Fruit fly (Drosophila melanogaster) whole organism, prepupa: ENCODE data around the gene Edc3.

Experiments used
- Blimp-1 ChIP-seq: fragments of 200-800 bp; sonication (Bioruptor generic); optimal IDR thresholded peaks from 3 replicates; lab custom pipeline; 2017; ENCODE audit warnings: missing biosample characterization, missing genetic modification characterization, mild to moderate bottlenecking, moderate library complexity, missing genetic modification reagents
- CG10631 ChIP-seq: fragments of 200-800 bp; sonication (Bioruptor generic); optimal IDR thresholded peaks from 2 replicates; lab custom pipeline; 2016; ENCODE audit warnings: missing biosample characterization, missing genetic modification characterization
- CG10669 ChIP-seq: fragments of 200-800 bp; sonication (Bioruptor generic); optimal IDR thresholded peaks from 3 replicates; lab custom pipeline; 2018; ENCODE audit warnings: missing biosample characterization, mild to moderate bottlenecking, missing genetic modification characterization, moderate library complexity
- CG11902 ChIP-seq: fragments of 200-800 bp; sonication (Bioruptor generic); optimal IDR thresholded peaks from 3 replicates; lab custom pipeline; 2016; ENCODE audit warnings: missing biosample characterization, missing genetic modification characterization
- CG15336 ChIP-seq: fragments of 200-800 bp; sonication (Bioruptor generic); IDR thresholded peaks from 2 replicates; pipeline ENCODE4 v1.3.6; 2022; ENCODE audit warnings: missing biosample characterization, missing genetic modification characterization
- CG3032 ChIP-seq: fragments of 200-800 bp; optimal IDR thresholded peaks from 2 replicates; lab custom pipeline; 2019; ENCODE audit warnings: missing biosample characterization, mild to moderate bottlenecking, missing genetic modification characterization, moderate library complexity
- CG31627 ChIP-seq: fragments of 200-800 bp; sonication (Bioruptor generic); optimal IDR thresholded peaks from 3 replicates; lab custom pipeline; 2016; ENCODE audit warnings: missing biosample characterization, missing genetic modification characterization
- CG32006 ChIP-seq: fragments of 200-800 bp; sonication (Bioruptor generic); optimal IDR thresholded peaks from 3 replicates; lab custom pipeline; 2017; ENCODE audit warnings: missing biosample characterization, mild to moderate bottlenecking, missing genetic modification characterization
- CG34406 ChIP-seq: fragments of 200-800 bp; sonication (Bioruptor generic); optimal IDR thresholded peaks from 3 replicates; lab custom pipeline; 2016; ENCODE audit warnings: missing biosample characterization, missing genetic modification characterization
- CG3919 ChIP-seq: fragments of 200-800 bp; sonication (Bioruptor generic); optimal IDR thresholded peaks from 3 replicates; lab custom pipeline; 2016; ENCODE audit warnings: missing biosample characterization, missing genetic modification characterization
- CG4318 ChIP-seq: fragments of 200-800 bp; sonication (Bioruptor generic); optimal IDR thresholded peaks from 3 replicates; lab custom pipeline; 2017; ENCODE audit warnings: missing biosample characterization, mild to moderate bottlenecking, missing genetic modification characterization
- CG6163 ChIP-seq: fragments of 200-800 bp; sonication (Bioruptor generic); IDR thresholded peaks from 3 replicates; pipeline ENCODE4 v1.3.6; 2022; ENCODE audit warnings: missing biosample characterization, missing genetic modification characterization
- CG6792 ChIP-seq: fragments of 200-800 bp; sonication (Bioruptor generic); optimal IDR thresholded peaks from 3 replicates; lab custom pipeline; 2016; ENCODE audit warnings: missing biosample characterization, missing genetic modification characterization
- CG6808 ChIP-seq: fragments of 200-800 bp; sonication (Bioruptor generic); optimal IDR thresholded peaks from 3 replicates; lab custom pipeline; 2017; ENCODE audit warnings: missing biosample characterization, missing genetic modification characterization, mild to moderate bottlenecking, moderate library complexity, missing genetic modification reagents
- CG6854 ChIP-seq: fragments of 200-800 bp; sonication (Bioruptor generic); optimal IDR thresholded peaks from 2 replicates; lab custom pipeline; 2017; ENCODE audit warnings: missing biosample characterization, mild to moderate bottlenecking, missing genetic modification characterization
- CG7368 ChIP-seq: fragments of 200-800 bp; sonication (Bioruptor generic); optimal IDR thresholded peaks from 3 replicates; lab custom pipeline; 2016; ENCODE audit warnings: missing biosample characterization, missing genetic modification characterization
- CG8319 ChIP-seq: fragments of 200-800 bp; sonication (Bioruptor generic); optimal IDR thresholded peaks from 3 replicates; lab custom pipeline; 2016; ENCODE audit warnings: missing biosample characterization, missing genetic modification characterization
- CG8632 ChIP-seq: fragments of 200-800 bp; sonication (Bioruptor generic); optimal IDR thresholded peaks from 3 replicates; lab custom pipeline; 2016; ENCODE audit warnings: missing biosample characterization, missing genetic modification characterization
- Eip78C ChIP-seq: fragments of 200-800 bp; sonication (Bioruptor generic); peaks from one replicate; lab custom pipeline; 2016; ENCODE audit warnings: missing biosample characterization, missing genetic modification characterization
- Eip93F ChIP-seq: fragments of 200-800 bp; sonication (Bioruptor generic); optimal IDR thresholded peaks from 2 replicates; lab custom pipeline; 2016; ENCODE audit warnings: missing biosample characterization, mild to moderate bottlenecking, missing genetic modification characterization
- Gug ChIP-seq: fragments of 200-800 bp; sonication (Bioruptor generic); IDR thresholded peaks from 2 replicates; pipeline ENCODE4 v1.3.6; 2022; ENCODE audit warnings: missing biosample characterization, missing genetic modification characterization
- Hr38 ChIP-seq: sonication (Bioruptor generic); optimal IDR thresholded peaks from 2 replicates; lab custom pipeline; 2016; ENCODE audit warnings: missing biosample characterization, missing genetic modification characterization
- Hr39 ChIP-seq: fragments of 200-800 bp; sonication (Bioruptor generic); optimal IDR thresholded peaks from 2 replicates; lab custom pipeline; 2016; ENCODE audit warnings: missing biosample characterization, missing genetic modification characterization
- Hr4 ChIP-seq: fragments of 200-800 bp; sonication (Bioruptor generic); optimal IDR thresholded peaks from 3 replicates; lab custom pipeline; 2016; ENCODE audit warnings: missing biosample characterization, missing genetic modification characterization
- Lpt ChIP-seq: fragments of 200-800 bp; sonication (Bioruptor generic); optimal IDR thresholded peaks from 3 replicates; lab custom pipeline; 2016; ENCODE audit warnings: missing biosample characterization, missing genetic modification characterization
- Met ChIP-seq: fragments of 200-800 bp; sonication (Bioruptor generic); optimal IDR thresholded peaks from 3 replicates; lab custom pipeline; 2016; ENCODE audit warnings: missing biosample characterization, missing genetic modification characterization
- Smox ChIP-seq: fragments of 200-800 bp; sonication (Bioruptor generic); optimal IDR thresholded peaks from 3 replicates; lab custom pipeline; 2016; ENCODE audit warnings: missing biosample characterization, missing genetic modification characterization
- Sox14 ChIP-seq: fragments of 200-800 bp; sonication (Bioruptor generic); optimal IDR thresholded peaks from 3 replicates; lab custom pipeline; 2016; ENCODE audit warnings: missing biosample characterization, missing genetic modification characterization
- achi ChIP-seq: fragments of 200-800 bp; sonication (Bioruptor generic); optimal IDR thresholded peaks from 3 replicates; lab custom pipeline; 2016; ENCODE audit warnings: missing biosample characterization, missing genetic modification characterization
- acj6 ChIP-seq: fragments of 200-800 bp; sonication (Bioruptor generic); optimal IDR thresholded peaks from 3 replicates; lab custom pipeline; 2016; ENCODE audit warnings: missing biosample characterization, missing genetic modification characterization
- cyc ChIP-seq: fragments of 200-800 bp; sonication (Bioruptor generic); optimal IDR thresholded peaks from 3 replicates; lab custom pipeline; 2016; ENCODE audit warnings: missing biosample characterization, missing genetic modification characterization
- dac ChIP-seq: fragments of 200-800 bp; sonication (Bioruptor generic); optimal IDR thresholded peaks from 2 replicates; lab custom pipeline; 2017; ENCODE audit warnings: missing biosample characterization, mild to moderate bottlenecking, missing genetic modification characterization
- dsx ChIP-seq: fragments of 200-800 bp; optimal IDR thresholded peaks from 3 replicates; lab custom pipeline; 2019; ENCODE audit warnings: missing biosample characterization, mild to moderate bottlenecking, missing genetic modification characterization, moderate library complexity; ENCODE audit not compliant: poor library complexity, severe bottlenecking
- eg ChIP-seq: fragments of 200-800 bp; sonication (Bioruptor generic); IDR thresholded peaks from 3 replicates; pipeline ENCODE4 v1.3.6; 2022; ENCODE audit warnings: missing biosample characterization, missing genetic modification characterization
- esn ChIP-seq: fragments of 200-800 bp; sonication (Bioruptor generic); optimal IDR thresholded peaks from 2 replicates; lab custom pipeline; 2016; ENCODE audit warnings: missing biosample characterization, mild to moderate bottlenecking, missing genetic modification characterization, moderate library complexity
- fd85E ChIP-seq: fragments of 200-800 bp; sonication (Bioruptor generic); optimal IDR thresholded peaks from 3 replicates; lab custom pipeline; 2016; ENCODE audit warnings: missing biosample characterization, missing genetic modification characterization
- fkh ChIP-seq: fragments of 200-800 bp; sonication (Bioruptor generic); optimal IDR thresholded peaks from 3 replicates; lab custom pipeline; 2017; ENCODE audit warnings: missing biosample characterization, mild to moderate bottlenecking, missing genetic modification characterization, moderate library complexity
- net ChIP-seq: fragments of 200-800 bp; sonication (Bioruptor generic); optimal IDR thresholded peaks from 3 replicates; lab custom pipeline; 2016; ENCODE audit warnings: missing biosample characterization, missing genetic modification characterization
- pdm3 ChIP-seq: fragments of 200-800 bp; sonication (Bioruptor generic); optimal IDR thresholded peaks from 3 replicates; lab custom pipeline; 2016; ENCODE audit warnings: missing biosample characterization, missing genetic modification characterization
- salr ChIP-seq, 2 experiments: fragments of 200-800 bp; sonication (Bioruptor generic); optimal IDR thresholded peaks; 3 replicates each; lab custom pipeline; 2016 to 2018; ENCODE audit warnings: missing biosample characterization in 2 of 2, missing genetic modification characterization in 2 of 2, mild to moderate bottlenecking in 1 of 2
- topi ChIP-seq: fragments of 200-800 bp; sonication (Bioruptor generic); optimal IDR thresholded peaks from 3 replicates; lab custom pipeline; 2016; ENCODE audit warnings: missing biosample characterization, missing genetic modification characterization
- vri ChIP-seq: fragments of 200-800 bp; sonication (Bioruptor generic); optimal IDR thresholded peaks from 3 replicates; lab custom pipeline; 2016; ENCODE audit warnings: missing biosample characterization, mild to moderate bottlenecking, missing genetic modification characterization

The Edc3 gene

DNA sequence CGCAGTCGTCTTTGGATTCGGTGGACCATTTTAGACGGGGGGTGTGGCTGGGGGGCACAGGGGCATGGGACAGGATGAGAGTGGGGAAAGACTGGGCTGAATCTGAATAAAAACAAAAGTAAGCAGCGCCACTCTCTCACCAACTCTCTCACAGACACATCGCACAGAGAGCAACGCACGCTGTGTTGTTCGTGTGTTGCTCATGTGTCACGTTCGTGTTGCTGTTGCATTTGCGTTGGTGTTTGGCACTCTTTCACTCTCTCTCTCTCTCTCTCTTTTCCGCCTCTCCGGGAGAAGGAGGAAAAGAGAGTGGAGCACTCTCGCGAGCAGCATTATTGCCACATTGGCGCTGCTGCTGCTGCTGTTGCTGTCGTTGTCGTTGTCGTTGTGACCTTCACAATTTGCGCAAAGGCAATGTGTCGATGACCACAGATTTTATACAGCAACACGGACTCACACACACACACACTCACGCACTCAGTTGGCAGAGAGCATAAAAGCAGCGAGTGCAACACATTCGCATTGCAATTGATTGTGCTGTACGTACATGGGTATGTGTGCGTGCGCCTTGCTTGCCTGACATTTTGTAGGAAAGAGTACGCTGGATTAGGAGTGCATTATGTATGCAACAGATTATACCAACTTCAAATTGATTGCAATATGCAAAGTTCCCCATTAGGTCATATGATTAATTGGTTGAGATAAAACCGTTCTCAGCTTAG, 34.0 kb upstream of the Edc3 start (continued):
- TF ChIP-seq CG34406 (GFP tag; lab: Kevin White, UChicago), result no peak
- no peak for TF ChIP-seq Gug (GFP tag; lab: Robert Waterston, UW)
- no peak for TF ChIP-seq dac
- peak; percentile 37 for TF ChIP-seq CG3919 (GFP tag; lab: Kevin White, UChicago)
- no peak for TF ChIP-seq achi (GFP tag; lab: Kevin White, UChicago)
- no peak for TF ChIP-seq Hr38
- TF ChIP-seq eg (GFP tag; lab: Robert Waterston, UW), result peak; percentile 63; the same call in 1 of the 3 replicates
- peak; percentile 56 for TF ChIP-seq Eip93F (GFP tag; lab: Kevin White, UChicago)
- peak; percentile 85 for TF ChIP-seq Eip78C
- TF ChIP-seq fd85E (GFP tag; lab: Kevin White, UChicago), result peak; percentile 10
- no peak for TF ChIP-seq topi (GFP tag; lab: Kevin White, UChicago)
- TF ChIP-seq CG8319 (GFP tag; lab: Kevin White, UChicago), result no peak
- peak; percentile 23 for TF ChIP-seq Sox14 (GFP tag; lab: Kevin White, UChicago)
- peak; percentile 24 for TF ChIP-seq Hr39 (GFP tag; lab: Kevin White, UChicago)
- TF ChIP-seq CG8632 (GFP tag; lab: Kevin White, UChicago), result no peak
- TF ChIP-seq vri (GFP tag; lab: Kevin White, UChicago), result peak; percentile 85
- no peak for TF ChIP-seq CG3032
- TF ChIP-seq CG6163 (GFP tag; lab: Robert Waterston, UW), result peak; percentile 52; the same call in 2 of the 3 replicates
- TF ChIP-seq CG10669 (GFP tag; lab: Kevin White, UChicago), result no peak
- TF ChIP-seq CG15336 (GFP tag; lab: Robert Waterston, UW), result peak; percentile 67
- TF ChIP-seq Met (GFP tag; lab: Kevin White, UChicago), result peak; percentile 42
- TF ChIP-seq CG6854 (GFP tag; lab: Kevin White, UChicago), result peak; percentile 21
- no peak for TF ChIP-seq CG6792
- TF ChIP-seq CG31627 (GFP tag; lab: Kevin White, UChicago), result no peak
- TF ChIP-seq CG4318 (GFP tag; lab: Kevin White, UChicago), result no peak
- TF ChIP-seq pdm3 (GFP tag; lab: Kevin White, UChicago), result no peak

DNA sequence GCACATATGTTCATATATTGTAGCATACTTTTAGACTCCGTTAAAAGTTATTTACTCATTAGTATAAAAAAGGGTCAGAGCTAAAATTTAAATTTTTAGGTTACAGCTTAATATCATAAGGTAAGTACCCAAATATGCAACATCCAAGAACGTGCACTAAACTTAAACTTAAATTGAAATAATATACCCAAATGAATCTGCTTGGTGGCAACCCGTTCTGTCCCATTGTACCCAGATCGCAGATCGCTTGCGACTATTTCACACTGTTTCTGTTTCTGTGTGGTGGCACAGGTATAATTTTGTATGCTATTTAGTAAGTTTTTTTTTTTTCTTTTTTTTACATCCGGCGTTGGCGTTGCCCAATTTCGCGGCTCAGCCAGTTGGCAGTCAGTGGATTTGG, 33.5 kb upstream of the Edc3 start:
- TF ChIP-seq achi (GFP tag; lab: Kevin White, UChicago) (peak; percentile 18), CG10631 (GFP tag; lab: Kevin White, UChicago) (no peak), CG3032 (peak; percentile 9), CG34406 (GFP tag; lab: Kevin White, UChicago) (peak; percentile 10), CG6808 (GFP tag; lab: Kevin White, UChicago) (peak; percentile 5)
- TF ChIP-seq, all 60 proteins: peak for 4

DNA sequence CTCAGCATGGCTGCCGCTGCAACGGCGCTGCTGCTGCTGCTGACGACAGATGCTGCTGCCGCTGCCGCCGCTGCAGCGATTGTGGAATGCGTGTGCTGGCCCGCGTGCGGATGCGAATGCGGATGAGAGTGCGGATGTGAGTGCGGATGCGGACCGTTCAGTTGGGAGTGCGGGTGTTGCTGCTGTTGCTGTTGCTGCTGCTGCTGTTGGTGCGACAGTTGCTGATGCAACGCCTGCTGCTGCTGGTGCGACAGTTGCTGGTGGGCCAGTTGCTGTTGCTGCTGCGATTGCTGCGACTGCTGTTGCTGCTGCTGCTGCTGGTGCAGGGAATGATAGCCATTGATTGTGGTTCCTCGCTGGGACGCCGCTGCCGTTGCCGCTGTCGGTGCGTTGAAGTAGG, 32.6 kb upstream of the Edc3 start:
- TF ChIP-seq salr (GFP tag; optimal IDR thresholded peaks at IDR 0.05; lab: Kevin White, UChicago) (no peak), topi (GFP tag; lab: Kevin White, UChicago) (no peak), CG3919 (GFP tag; lab: Kevin White, UChicago) (peak; percentile 48), CG11902 (GFP tag; lab: Kevin White, UChicago) (no peak)

DNA sequence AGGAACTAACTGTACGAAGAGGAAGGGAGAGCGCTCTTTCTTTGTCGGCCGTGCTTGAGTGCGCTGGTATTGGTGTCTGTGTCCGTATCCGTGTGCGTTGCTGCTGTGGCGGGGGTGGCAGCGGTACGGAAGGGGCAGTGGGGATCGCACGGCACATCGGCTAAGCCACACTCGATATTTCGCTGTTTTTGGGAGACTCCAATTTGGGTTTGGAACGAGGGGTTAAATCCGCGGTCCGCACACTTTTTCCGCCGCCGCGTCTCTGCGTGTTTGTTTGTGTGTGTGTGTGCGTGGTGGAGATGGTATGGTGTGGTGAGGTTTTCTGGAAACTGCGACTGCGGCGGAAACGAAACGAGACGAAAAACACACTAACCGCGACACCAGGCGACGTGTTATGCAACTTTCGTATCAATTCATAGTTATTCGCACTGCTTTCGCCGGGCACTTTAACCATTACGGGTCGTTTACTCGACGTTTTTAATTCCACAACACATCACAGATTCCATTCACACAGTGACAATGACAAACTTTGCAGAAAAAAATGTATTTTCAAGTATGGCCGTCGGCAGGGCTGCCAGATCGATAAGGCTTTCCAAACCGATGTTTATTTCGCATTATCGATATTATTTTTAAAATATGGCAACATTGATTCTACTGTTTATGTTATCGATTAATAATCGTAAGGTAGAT, 27.7 kb upstream of the Edc3 start, which contains the start of gene CycT:
CycT (minus strand) TSS at position 574 of the 690 bp plus-strand sequence.
- TF ChIP-seq eg (GFP tag; lab: Robert Waterston, UW) (no peak), CG6163 (GFP tag; lab: Robert Waterston, UW) (0 out of 3 replicates have a peak, but pooled peaks have one; percentile 28), CG8632 (GFP tag; lab: Kevin White, UChicago) (no peak), acj6 (GFP tag; lab: Kevin White, UChicago) (no peak), Blimp-1 (GFP tag; lab: Kevin White, UChicago) (no peak), CG6854 (GFP tag; lab: Kevin White, UChicago) (peak; percentile 85), esn (GFP tag; lab: Kevin White, UChicago) (peak; percentile 42), Smox (GFP tag; lab: Kevin White, UChicago) (no peak), dac (peak; percentile 1), CG31627 (GFP tag; lab: Kevin White, UChicago) (no peak), cyc (GFP tag; lab: Kevin White, UChicago) (peak; percentile 2), fkh (no peak), dsx (GFP tag; lab: Kevin White, UChicago) (peak; percentile 19), pdm3 (GFP tag; lab: Kevin White, UChicago) (no peak), CG32006 (GFP tag; lab: Kevin White, UChicago) (no peak), Lpt (GFP tag; lab: Kevin White, UChicago) (no peak), net (GFP tag; lab: Kevin White, UChicago) (no peak), CG15336 (GFP tag; lab: Robert Waterston, UW) (peak; percentile 53), CG6792 (peak; percentile 30), CG7368 (no peak), Sox14 (GFP tag; lab: Kevin White, UChicago) (peak; percentile 75), CG6808 (GFP tag; lab: Kevin White, UChicago) (no peak), Hr4 (no peak)
